Worm (Caenorhabditis elegans): ENCODE measurements around the gene fbxa-108.

fbxa-108 gene

DNA sequence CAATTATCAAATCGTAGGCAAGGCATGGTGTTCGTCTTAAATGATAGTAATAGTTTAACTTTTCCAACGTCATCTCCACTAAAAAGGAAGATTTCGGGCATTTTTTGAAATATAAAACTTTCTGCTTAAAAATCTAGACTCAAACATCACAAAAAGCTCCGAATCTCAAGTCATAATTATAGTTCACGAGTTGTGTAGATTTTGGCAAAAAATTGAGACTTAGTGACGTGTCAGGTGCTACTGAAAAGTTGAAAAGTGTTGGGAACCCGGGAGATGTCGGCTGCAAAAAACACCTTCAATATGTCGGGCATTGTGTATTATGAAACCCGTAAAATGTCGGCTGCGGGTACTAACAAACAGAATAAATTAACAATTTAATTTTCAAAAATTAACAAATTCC is 36.6 kb upstream of the fbxa-108 start, which contains the start of gene Y26G10.1:
TSS of gene Y26G10.1 (minus strand) at position 101 of the 400 bp plus-strand sequence.
- TF ChIP-seq rnt-1 (tag; optimal IDR thresholded peaks at IDR 0.05) (no peak), nhr-47 (tag; optimal IDR thresholded peaks at IDR 0.05) (no peak), alr-1 (tag; optimal IDR thresholded peaks at IDR 0.05; ENCODE audit: borderline replicate concordance) (no peak), ceh-88 (GFP tag; IDR thresholded peaks at IDR 0.05) (no peak), ztf-11 (tag; optimal IDR thresholded peaks at IDR 0.05) (no peak), isw-1 (GFP tag; IDR thresholded peaks at IDR 0.05) (no peak), lin-35 (GFP tag; optimal IDR thresholded peaks at IDR 0.05) (no peak), hlh-17 (GFP tag; optimal IDR thresholded peaks at IDR 0.05; ENCODE audit: borderline replicate concordance) (no peak), sptf-1 (tag; optimal IDR thresholded peaks at IDR 0.05) (no peak), nhr-19 (GFP tag; conservative IDR thresholded peaks at IDR 0.05) (no peak), hlh-4 (tag; optimal IDR thresholded peaks at IDR 0.05) (no peak), efl-3 (GFP tag; optimal IDR thresholded peaks at IDR 0.05) (no peak), vab-15 (tag; optimal IDR thresholded peaks at IDR 0.05) (no peak), egl-13 (tag; optimal IDR thresholded peaks at IDR 0.05) (no peak)

DNA sequence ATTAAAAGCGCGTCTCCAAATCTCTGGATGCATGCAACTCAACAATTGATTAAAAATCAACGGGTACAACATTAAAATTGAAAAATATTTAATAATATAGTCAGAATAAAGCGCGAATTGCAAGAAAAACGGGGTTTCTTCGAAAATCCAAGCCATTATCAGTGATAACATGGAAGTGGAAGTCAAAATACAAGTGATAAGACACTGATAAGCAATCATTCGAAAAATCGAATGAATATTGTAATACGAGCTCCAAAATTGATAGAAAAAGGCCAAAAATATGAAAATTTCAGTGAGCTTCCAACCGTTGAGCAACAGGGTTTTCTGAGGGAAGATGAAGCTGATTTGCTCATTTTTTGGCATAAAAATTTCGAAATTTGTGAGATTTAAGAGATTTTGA is 35.1 kb upstream of the fbxa-108 start:
- TF ChIP-seq ztf-11 (tag; optimal IDR thresholded peaks at IDR 0.05) (no peak), pqm-1 (tag; optimal IDR thresholded peaks at IDR 0.05) (peak; percentile 33), unc-98 (GFP tag; IDR thresholded peaks at IDR 0.05) (no peak), elt-2 (tag; optimal IDR thresholded peaks at IDR 0.05) (peak; percentile 50)

DNA sequence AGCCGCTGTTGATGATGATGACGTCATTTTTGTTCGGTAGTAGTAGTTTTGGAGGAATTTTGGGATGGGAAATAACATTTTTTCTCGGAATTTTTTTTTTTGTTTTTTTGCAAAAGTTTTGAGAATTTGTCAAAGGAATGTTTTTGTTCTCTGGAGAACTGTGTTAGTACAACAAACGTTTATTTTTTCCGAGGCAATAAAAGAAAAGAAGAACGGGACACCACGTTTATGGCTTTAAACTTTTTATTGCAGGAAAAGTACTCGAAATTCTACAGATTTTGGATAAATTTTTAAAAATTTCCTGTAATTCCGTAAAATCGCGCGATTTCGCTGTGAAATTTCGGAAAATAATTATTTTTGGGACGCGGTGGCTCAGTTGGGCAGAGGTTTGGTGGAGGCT is 31.7 kb upstream of the fbxa-108 start, which contains the start of gene F59A1.13:
TSS of gene F59A1.13 (minus strand) at position 101 of the 400 bp plus-strand sequence.
- TF ChIP-seq lir-3 (tag; optimal IDR thresholded peaks at IDR 0.05; ENCODE audit: poor library complexity) (no peak), lin-15B (tag; optimal IDR thresholded peaks at IDR 0.05) (no peak), nhr-47 (tag; optimal IDR thresholded peaks at IDR 0.05) (no peak), F16B12.6 (tag; optimal IDR thresholded peaks at IDR 0.05) (no peak), snu-23 (GFP tag; optimal IDR thresholded peaks at IDR 0.05) (no peak), unc-86 (tag; optimal IDR thresholded peaks at IDR 0.05) (no peak), ceh-63 (GFP tag; optimal IDR thresholded peaks at IDR 0.05) (no peak), mef-2 (tag; optimal IDR thresholded peaks at IDR 0.05) (no peak), aha-1 (tag; optimal IDR thresholded peaks at IDR 0.05) (no peak), pag-3 (tag; optimal IDR thresholded peaks at IDR 0.05; ENCODE audit: borderline replicate concordance, insufficient read depth) (no peak), sup-37 (GFP tag; optimal IDR thresholded peaks at IDR 0.05) (no peak), lin-35 (GFP tag; optimal IDR thresholded peaks at IDR 0.05) (no peak), nhr-90 (tag; optimal IDR thresholded peaks at IDR 0.05; ENCODE audit: poor library complexity) (no peak), lsy-2 (tag; optimal IDR thresholded peaks at IDR 0.05) (no peak), isw-1 (GFP tag; IDR thresholded peaks at IDR 0.05) (no peak), elt-3 (tag; optimal IDR thresholded peaks at IDR 0.05) (no peak), nhr-77 (tag; optimal IDR thresholded peaks at IDR 0.05) (no peak)

DNA sequence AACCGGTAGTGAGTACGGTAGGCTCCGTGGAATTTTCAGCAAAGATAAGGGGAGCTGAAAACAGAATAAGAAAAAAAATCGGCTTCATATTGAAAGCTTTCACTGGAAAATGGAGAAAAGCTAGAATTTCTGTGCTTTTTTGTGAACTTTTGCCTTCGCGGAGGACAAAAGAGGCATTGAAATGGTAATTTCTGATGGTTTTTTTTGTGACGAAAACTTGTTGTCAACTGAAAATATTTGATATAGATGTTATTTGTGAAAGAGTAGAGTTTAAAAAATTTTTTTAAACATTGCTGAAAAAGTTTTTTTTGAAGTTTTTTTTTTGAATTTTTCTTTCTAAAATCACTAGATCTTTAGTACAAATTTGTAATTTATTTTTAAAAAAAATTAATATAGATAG is 27.7 kb upstream of the fbxa-108 start, which contains the start of gene F59A1.18:
TSS of gene F59A1.18 (minus strand) at position 101 of the 400 bp plus-strand sequence.
- TF ChIP-seq nhr-77 (tag; optimal IDR thresholded peaks at IDR 0.05) (no peak), ztf-11 (tag; optimal IDR thresholded peaks at IDR 0.05) (no peak), unc-130 (tag; optimal IDR thresholded peaks at IDR 0.05) (no peak), isw-1 (GFP tag; IDR thresholded peaks at IDR 0.05) (no peak), mdl-1 (tag; optimal IDR thresholded peaks at IDR 0.05) (no peak), unc-98 (GFP tag; IDR thresholded peaks at IDR 0.05) (no peak), aha-1 (tag; optimal IDR thresholded peaks at IDR 0.05) (no peak), swsn-7 (tag; optimal IDR thresholded peaks at IDR 0.05) (no peak), ets-5 (GFP tag; IDR thresholded peaks at IDR 0.05) (no peak), sup-37 (GFP tag; optimal IDR thresholded peaks at IDR 0.05) (no peak), dsc-1 (tag; optimal IDR thresholded peaks at IDR 0.05) (no peak), irx-1 (tag; optimal IDR thresholded peaks at IDR 0.05) (no peak), sox-4 (tag; optimal IDR thresholded peaks at IDR 0.05) (no peak), pqm-1 (tag; optimal IDR thresholded peaks at IDR 0.05) (no peak), nhr-19 (GFP tag; conservative IDR thresholded peaks at IDR 0.05) (no peak), aly-2 (tag; optimal IDR thresholded peaks at IDR 0.05) (no peak), hlh-17 (GFP tag; optimal IDR thresholded peaks at IDR 0.05; ENCODE audit: borderline replicate concordance) (no peak), lin-35 (GFP tag; optimal IDR thresholded peaks at IDR 0.05) (no peak), mef-2 (tag; optimal IDR thresholded peaks at IDR 0.05) (no peak)
